Worm (Caenorhabditis elegans): ENCODE measurements around the gene Y7A5A.9.
A peak's percentile ranks its signal among the peaks of the same experiment; 100 is the strongest.

Y7A5A.9 gene

DNA sequence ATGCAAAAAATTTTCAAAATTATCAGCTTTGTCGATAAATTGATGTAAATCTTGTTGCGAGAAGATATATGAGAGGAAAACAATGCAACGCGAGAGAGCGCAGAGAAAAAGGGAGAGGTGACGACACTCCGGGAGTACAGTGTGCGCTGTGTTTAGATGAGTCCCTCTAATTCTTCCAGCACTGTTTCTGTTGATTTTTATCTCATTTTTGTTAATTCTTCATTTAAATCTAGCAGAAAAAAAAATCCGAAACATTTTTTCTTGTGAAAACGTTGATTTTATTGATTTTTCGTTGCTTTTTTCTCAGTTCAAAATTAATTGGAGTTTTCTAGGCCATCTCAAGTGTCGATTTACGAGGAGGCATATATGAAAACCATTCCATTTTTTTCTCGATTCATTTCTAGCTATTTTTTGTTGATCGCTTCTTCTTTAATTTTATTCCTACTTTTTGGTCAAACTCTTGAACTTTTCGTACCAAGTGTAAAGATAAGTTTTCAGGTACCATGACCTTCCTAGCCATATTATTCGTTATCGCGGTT lies 22.5 kb downstream of the Y7A5A.9 start, which contains the start of gene acl-1 (continued):
- TF ChIP-seq unc-62 (GFP tag; optimal IDR thresholded peaks at IDR 0.05 in 1 of 2) (peak in 1 of 2 experiments; percentile 43), unc-62 (tag; optimal IDR thresholded peaks at IDR 0.05) (no peak), Y105C5A.15 (GFP tag; IDR thresholded peaks at IDR 0.05) (no peak), F44E2.7 (GFP tag; IDR thresholded peaks at IDR 0.05) (no peak), zip-2 (tag; optimal IDR thresholded peaks at IDR 0.05) (no peak), egl-43 (GFP tag; IDR thresholded peaks at IDR 0.05) (no peak), dmd-6 (GFP tag; IDR thresholded peaks at IDR 0.05) (peak; percentile 31; the same call in 1 of the 2 replicates), egl-27 (tag; optimal IDR thresholded peaks at IDR 0.05) (no peak), daf-19 (GFP tag; conservative IDR thresholded peaks at IDR 0.05) (no peak), dmd-8 (GFP tag; IDR thresholded peaks at IDR 0.05) (no peak), F37D6.2 (tag; optimal IDR thresholded peaks at IDR 0.05) (peak; percentile 76), unc-39 (tag; optimal IDR thresholded peaks at IDR 0.05) (no peak), Y75B8A.6 (GFP tag; IDR thresholded peaks at IDR 0.05) (no peak), aly-2 (tag; optimal IDR thresholded peaks at IDR 0.05) (no peak), mes-2 (tag; optimal IDR thresholded peaks at IDR 0.05; ENCODE audit: poor library complexity, severe bottlenecking) (peak; percentile 85), hif-1 (tag; optimal IDR thresholded peaks at IDR 0.05) (peak in 1 of 2 experiments; percentile 85), daf-12 (tag; optimal IDR thresholded peaks at IDR 0.05) (no peak), hlh-30 (tag; optimal IDR thresholded peaks at IDR 0.05; ENCODE audit: insufficient read depth) (peak; percentile 9), tag-97 (GFP tag; IDR thresholded peaks at IDR 0.05) (no peak), mxl-3 (GFP tag; optimal IDR thresholded peaks at IDR 0.05) (peak; percentile 26), nhr-28 (tag; optimal IDR thresholded peaks at IDR 0.05) (peak; percentile 18), cey-2 (tag; optimal IDR thresholded peaks at IDR 0.05; ENCODE audit: borderline replicate concordance, insufficient read depth) (no peak), ces-1 (GFP tag; optimal IDR thresholded peaks at IDR 0.05) (no peak), snpc-4 (tag; optimal IDR thresholded peaks at IDR 0.05) (no peak), lin-13 (GFP tag; optimal IDR thresholded peaks at IDR 0.05) (peak; percentile 14), zfp-3 (GFP tag; conservative IDR thresholded peaks at IDR 0.05) (no peak), spr-1 (tag; optimal IDR thresholded peaks at IDR 0.05) (peak; percentile 35), pqm-1 (tag; optimal IDR thresholded peaks at IDR 0.05) (no peak), nhr-102 (tag; optimal IDR thresholded peaks at IDR 0.05) (peak; percentile 57), fkh-10 (GFP tag; optimal IDR thresholded peaks at IDR 0.05) (peak; percentile 73), lim-7 (GFP tag; IDR thresholded peaks at IDR 0.05) (no peak), daf-16 (GFP tag; optimal IDR thresholded peaks at IDR 0.05) (peak in 1 of 2 experiments; percentile 29), daf-16 (tag; optimal IDR thresholded peaks at IDR 0.05) (no peak), unc-130 (GFP tag; optimal IDR thresholded peaks at IDR 0.05) (no peak)

DNA sequence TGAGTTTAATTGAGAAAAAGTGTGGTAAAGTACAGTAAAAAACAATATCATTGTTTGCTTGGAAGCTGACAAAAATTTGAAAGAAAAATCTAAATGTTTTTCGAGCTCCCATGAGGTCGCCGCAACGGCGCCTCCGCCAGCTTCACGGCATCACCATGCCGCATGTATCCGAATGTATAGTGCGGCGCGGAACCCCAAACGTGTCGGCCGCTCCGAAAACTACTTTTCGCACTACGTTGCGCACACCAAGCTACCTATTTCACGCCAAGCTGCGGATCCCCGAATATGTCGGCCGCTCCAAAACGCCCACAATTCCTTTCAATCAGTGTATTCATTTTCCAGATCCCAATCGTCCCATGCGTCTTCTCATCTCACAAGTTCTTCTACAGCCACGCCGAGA lies 24.0 kb downstream of the Y7A5A.9 start:
- TF ChIP-seq set-16 (GFP tag; IDR thresholded peaks at IDR 0.05) (peak; percentile 51), lsy-2 (tag; optimal IDR thresholded peaks at IDR 0.05) (no peak)

DNA sequence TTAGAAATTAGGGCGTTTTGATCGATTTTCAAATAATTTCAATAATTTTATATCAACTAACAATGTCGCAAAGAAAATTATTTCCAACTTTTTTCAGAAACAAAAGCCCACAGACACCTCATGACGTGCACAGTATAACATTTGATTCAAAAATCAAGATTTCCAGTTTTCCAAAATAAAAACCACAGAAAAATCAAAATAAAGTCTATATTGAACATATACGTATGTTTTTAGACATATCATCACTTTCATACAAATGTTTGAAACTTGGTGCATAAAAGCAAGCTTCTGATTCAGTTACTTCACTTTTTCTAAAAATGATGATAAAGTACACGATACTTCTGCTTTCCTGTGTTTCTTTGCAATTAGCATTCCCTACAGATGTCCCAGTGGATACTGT lies 29.9 kb downstream of the Y7A5A.9 start, which contains the start of gene F53H4.2:
Gene F53H4.2 (plus strand): TSS at position 301 of the 400 bp plus-strand sequence.
- TF ChIP-seq unc-62 (GFP tag; optimal IDR thresholded peaks at IDR 0.05 in 1 of 2): peak in 1 of 2 experiments; percentile 55
- TF ChIP-seq unc-62 (tag; optimal IDR thresholded peaks at IDR 0.05): no peak
- TF ChIP-seq nhr-11 (tag; optimal IDR thresholded peaks at IDR 0.05): no peak

DNA sequence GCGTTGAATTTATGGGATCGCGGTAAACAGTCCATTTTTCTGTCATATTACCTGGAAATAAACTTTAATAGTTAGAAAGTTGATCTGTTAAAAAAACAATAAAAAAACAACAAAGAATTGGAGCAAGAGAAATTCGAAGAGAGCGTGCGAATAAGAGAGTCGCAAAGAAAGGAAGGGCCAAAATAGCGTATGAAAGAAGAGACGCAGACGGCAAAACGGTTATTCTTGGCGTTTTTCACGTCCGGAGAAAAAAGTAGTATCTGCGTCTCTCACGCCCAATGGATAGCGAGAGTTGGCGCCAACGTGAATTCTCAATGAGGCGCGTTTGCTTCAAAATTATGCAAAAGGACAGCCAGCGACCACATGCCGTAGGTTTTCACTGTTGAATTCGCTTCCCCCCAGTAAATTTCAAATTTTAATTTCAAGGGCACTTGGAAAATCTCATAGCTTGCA lies 33.6 kb downstream of the Y7A5A.9 start, which contains the start of gene F53H4.6:
Gene F53H4.6 (minus strand): TSS at position 51 of the 453 bp plus-strand sequence.
- TF ChIP-seq R02D3.7 (tag; optimal IDR thresholded peaks at IDR 0.05) (no peak), lin-29 (GFP tag; IDR thresholded peaks at IDR 0.05) (no peak), duxl-1 (tag; optimal IDR thresholded peaks at IDR 0.05; ENCODE audit: poor library complexity) (no peak), madf-5 (GFP tag; IDR thresholded peaks at IDR 0.05) (no peak), lin-15B (tag; optimal IDR thresholded peaks at IDR 0.05) (no peak), ceh-82 (tag; optimal IDR thresholded peaks at IDR 0.05) (no peak), spr-3 (GFP tag; optimal IDR thresholded peaks at IDR 0.05) (no peak), pqm-1 (tag; optimal IDR thresholded peaks at IDR 0.05) (no peak), ztf-11 (tag; optimal IDR thresholded peaks at IDR 0.05) (no peak), hlh-30 (tag; optimal IDR thresholded peaks at IDR 0.05; ENCODE audit: insufficient read depth) (no peak), F49E8.2 (tag; optimal IDR thresholded peaks at IDR 0.05; ENCODE audit: borderline replicate concordance) (no peak), T20F7.1 (GFP tag; optimal IDR thresholded peaks at IDR 0.05) (no peak), F37D6.2 (tag; optimal IDR thresholded peaks at IDR 0.05) (peak; percentile 19), daf-8 (GFP tag; IDR thresholded peaks at IDR 0.05) (no peak)

All from whole organism, L4 larva.